Worm (Caenorhabditis elegans) whole organism, young adult: ENCODE results near the gene rab-35.

Experiments
- B0019.2 ChIP-seq: fragments of 200-800 bp; sonication (Bioruptor generic); conservative IDR thresholded peaks from 2 replicates; pipeline ENCODE4 v1.3.6; 2022; ENCODE audit warnings: missing genetic modification reagents, missing genetic modification characterization, missing compliant biosample characterization
- B0035.1 ChIP-seq: sonication (generic microtip); optimal IDR thresholded peaks from 2 replicates; lab custom pipeline; 2016; ENCODE audit warnings: missing genetic modification characterization, mild to moderate bottlenecking, missing compliant biosample characterization, missing genotype, missing genetic modification reagents
- B0261.1 ChIP-seq: sonication (generic microtip); optimal IDR thresholded peaks from 2 replicates; lab custom pipeline; 2016; ENCODE audit warnings: mild to moderate bottlenecking, missing genetic modification characterization, moderate library complexity, missing compliant biosample characterization
- D2030.7 ChIP-seq: fragments of 200-800 bp; sonication (Bioruptor generic); IDR thresholded peaks from 2 replicates; pipeline ENCODE4 v1.3.6; 2022; ENCODE audit warnings: missing genetic modification reagents, missing genetic modification characterization, missing compliant biosample characterization
- F33H1.4 ChIP-seq: fragments of 200-800 bp; sonication (Bioruptor generic); IDR thresholded peaks from 2 replicates; pipeline ENCODE4 v1.3.6; 2022; ENCODE audit warnings: missing genetic modification reagents, missing genetic modification characterization, missing compliant biosample characterization
- F39B2.1 ChIP-seq: fragments of 200-800 bp; sonication (Bioruptor generic); IDR thresholded peaks from 2 replicates; pipeline ENCODE4 v1.3.6; 2022; ENCODE audit warnings: missing genetic modification reagents, missing genetic modification characterization, missing compliant biosample characterization
- F52B5.7 ChIP-seq: sonication (generic microtip); optimal IDR thresholded peaks from 2 replicates; lab custom pipeline; 2016; ENCODE audit warnings: mild to moderate bottlenecking, missing genetic modification characterization, missing compliant biosample characterization
- K12H6.12 ChIP-seq: fragments of 200-800 bp; sonication (Bioruptor generic); optimal IDR thresholded peaks from 2 replicates; lab custom pipeline; 2018; ENCODE audit warnings: mild to moderate bottlenecking, missing genetic modification characterization, missing compliant biosample characterization
- Y56A3A.18 ChIP-seq: fragments of 200-800 bp; sonication (Bioruptor generic); IDR thresholded peaks from 2 replicates; pipeline ENCODE4 v1.3.6; 2022; ENCODE audit warnings: missing genetic modification reagents, missing genetic modification characterization, missing compliant biosample characterization
- ama-1 ChIP-seq, 3 experiments: fragments of 150-350 bp in 1 of 3; sonication (generic microtip) in 2 of 3; optimal IDR thresholded peaks; 2 replicates each; lab custom pipeline; 2014 to 2018; ENCODE audit warnings: missing biosample characterization in 2 of 3, missing genetic modification characterization in 2 of 3, missing genetic modification reagents in 2 of 3
- aptf-2 ChIP-seq: fragments of 200-800 bp; sonication (Bioruptor generic); conservative IDR thresholded peaks from 2 replicates; pipeline ENCODE4 v1.3.6; 2022; ENCODE audit warnings: missing genetic modification reagents, missing genetic modification characterization, missing compliant biosample characterization
- bed-1 ChIP-seq: fragments of 200-800 bp; sonication (Bioruptor generic); IDR thresholded peaks from 2 replicates; pipeline ENCODE4 v1.3.6; 2022; ENCODE audit warnings: missing genetic modification reagents, missing genetic modification characterization, missing compliant biosample characterization
- cebp-2 ChIP-seq: fragments of 200-800 bp; sonication (Bioruptor generic); IDR thresholded peaks from 2 replicates; pipeline ENCODE4 v1.3.6; 2022; ENCODE audit warnings: missing genetic modification characterization, missing compliant biosample characterization
- ceh-27 ChIP-seq: fragments of 200-800 bp; sonication (Bioruptor generic); optimal IDR thresholded peaks from 2 replicates; lab custom pipeline; 2018; ENCODE audit warnings: mild to moderate bottlenecking, missing genetic modification characterization, moderate library complexity, missing compliant biosample characterization
- ceh-40 ChIP-seq: fragments of 200-800 bp; sonication (Bioruptor generic); IDR thresholded peaks from 2 replicates; pipeline ENCODE4 v1.3.6; 2022; ENCODE audit warnings: missing genetic modification characterization, missing compliant biosample characterization
- ceh-58 ChIP-seq: fragments of 200-800 bp; sonication (Bioruptor generic); IDR thresholded peaks from 2 replicates; pipeline ENCODE4 v1.3.6; 2022; ENCODE audit warnings: missing genetic modification characterization, missing compliant biosample characterization
- ceh-91 ChIP-seq: fragments of 200-800 bp; sonication (Bioruptor generic); IDR thresholded peaks from 2 replicates; pipeline ENCODE4 v1.3.6; 2022; ENCODE audit warnings: missing genetic modification reagents, missing genetic modification characterization, missing compliant biosample characterization
- die-1 ChIP-seq: sonication (generic microtip); optimal IDR thresholded peaks from 2 replicates; lab custom pipeline; 2016; ENCODE audit warnings: missing genotype, mild to moderate bottlenecking, missing genetic modification characterization, missing compliant biosample characterization
- dox-1 ChIP-seq: fragments of 200-800 bp; sonication (Bioruptor generic); IDR thresholded peaks from 2 replicates; pipeline ENCODE4 v1.3.6; 2022; ENCODE audit warnings: missing genetic modification reagents, missing genetic modification characterization, missing compliant biosample characterization
- efl-1 ChIP-seq: fragments of 150-350 bp; optimal IDR thresholded peaks from 2 replicates; lab custom pipeline; 2014; ENCODE audit warnings: missing biosample characterization, missing genetic modification reagents, missing genetic modification characterization
- ekl-4 ChIP-seq: fragments of 200-800 bp; sonication (Bioruptor generic); IDR thresholded peaks from 2 replicates; pipeline ENCODE4 v1.3.6; 2022; ENCODE audit warnings: missing genetic modification reagents, missing genetic modification characterization, missing compliant biosample characterization
- him-1 ChIP-seq: sonication (generic microtip); optimal IDR thresholded peaks from 2 replicates; lab custom pipeline; 2016; ENCODE audit warnings: missing genotype, missing genetic modification reagents, missing genetic modification characterization, missing compliant biosample characterization
- hmg-1.2 ChIP-seq: fragments of 200-800 bp; sonication (Bioruptor generic); IDR thresholded peaks from 2 replicates; pipeline ENCODE4 v1.3.6; 2022; ENCODE audit warnings: missing genetic modification reagents, missing genetic modification characterization, missing compliant biosample characterization
- let-607 ChIP-seq, 2 experiments: fragments of 200-800 bp in 1 of 2; sonication (Bioruptor generic) in 1 of 2; sonication (generic microtip) in 1 of 2; optimal IDR thresholded peaks; 2 replicates each; lab custom pipeline; 2016 to 2018; ENCODE audit warnings: mild to moderate bottlenecking in 2 of 2, missing compliant biosample characterization in 2 of 2, missing genetic modification characterization in 2 of 2, moderate library complexity in 2 of 2, missing genotype in 1 of 2
- lin-35 ChIP-seq, 3 experiments: fragments of 150-350 bp in 2 of 3; sonication (generic microtip) in 1 of 3; optimal IDR thresholded peaks; 2 replicates each; lab custom pipeline; 2014 to 2018; ENCODE audit warnings: missing biosample characterization in 3 of 3, missing genetic modification characterization in 3 of 3, missing genetic modification reagents in 3 of 3
- lin-54 ChIP-seq: fragments of 200-800 bp; sonication (Bioruptor generic); optimal IDR thresholded peaks from 2 replicates; lab custom pipeline; 2018; ENCODE audit warnings: mild to moderate bottlenecking, missing genetic modification characterization, missing compliant biosample characterization
- lsl-1 ChIP-seq: fragments of 200-800 bp; sonication (Bioruptor generic); optimal IDR thresholded peaks from 2 replicates; lab custom pipeline; 2018; ENCODE audit warnings: mild to moderate bottlenecking, missing genetic modification characterization, moderate library complexity, missing compliant biosample characterization
- madf-10 ChIP-seq: sonication (generic microtip); optimal IDR thresholded peaks from 2 replicates; lab custom pipeline; 2016; ENCODE audit warnings: mild to moderate bottlenecking, missing genetic modification characterization, missing compliant biosample characterization
- madf-6 ChIP-seq: fragments of 200-800 bp; sonication (Bioruptor generic); IDR thresholded peaks from 2 replicates; pipeline ENCODE4 v1.3.6; 2022; ENCODE audit warnings: missing genetic modification reagents, missing genetic modification characterization, missing compliant biosample characterization
- madf-8 ChIP-seq: fragments of 200-800 bp; sonication (Bioruptor generic); conservative IDR thresholded peaks from 2 replicates; pipeline ENCODE4 v1.3.6; 2022; ENCODE audit warnings: missing genetic modification reagents, missing genetic modification characterization, missing compliant biosample characterization
- nfya-1 ChIP-seq: sonication (generic microtip); optimal IDR thresholded peaks from 2 replicates; lab custom pipeline; 2017; ENCODE audit warnings: antibody characterized with exemption, missing compliant biosample characterization, missing genetic modification characterization, borderline replicate concordance; ENCODE audit not compliant: insufficient read depth
- nfyb-1 ChIP-seq: fragments of 200-800 bp; sonication (Bioruptor generic); IDR thresholded peaks from 2 replicates; pipeline ENCODE4 v1.3.6; 2022; ENCODE audit warnings: missing genetic modification reagents, missing genetic modification characterization, missing compliant biosample characterization
- nhr-80 ChIP-seq: sonication (generic microtip); optimal IDR thresholded peaks from 2 replicates; lab custom pipeline; 2016; ENCODE audit warnings: missing genetic modification characterization, missing compliant biosample characterization
- rec-8 ChIP-seq, 2 experiments: sonication (generic microtip); optimal IDR thresholded peaks; 2 replicates each; lab custom pipeline; 2016; ENCODE audit warnings: mild to moderate bottlenecking in 2 of 2, missing genetic modification characterization in 2 of 2, missing genetic modification reagents in 2 of 2, missing genotype in 2 of 2, missing biosample characterization in 1 of 2, missing compliant biosample characterization in 1 of 2, moderate library complexity in 1 of 2
- snpc-1.1 ChIP-seq: sonication (generic microtip); optimal IDR thresholded peaks from 2 replicates; lab custom pipeline; 2017; ENCODE audit warnings: missing genetic modification characterization, mild to moderate bottlenecking, missing compliant biosample characterization, antibody characterized with exemption, moderate library complexity, missing genotype, missing genetic modification reagents; ENCODE audit not compliant: insufficient read depth
- snpc-1.3 ChIP-seq: sonication (generic microtip); optimal IDR thresholded peaks from 2 replicates; lab custom pipeline; 2017; ENCODE audit warnings: missing genetic modification characterization, mild to moderate bottlenecking, missing compliant biosample characterization, antibody characterized with exemption, moderate library complexity, missing genotype, missing genetic modification reagents; ENCODE audit not compliant: insufficient read depth
- tbp1 ChIP-seq: fragments of 200-800 bp; sonication (Bioruptor generic); optimal IDR thresholded peaks from 2 replicates; lab custom pipeline; 2018; ENCODE audit warnings: mild to moderate bottlenecking, missing genetic modification characterization, missing compliant biosample characterization
- xnd-1 ChIP-seq: sonication (generic microtip); optimal IDR thresholded peaks from 2 replicates; lab custom pipeline; 2016; ENCODE audit warnings: missing genotype, missing genetic modification reagents, missing genetic modification characterization, missing compliant biosample characterization
- zfh-2 ChIP-seq: fragments of 200-800 bp; sonication (Bioruptor generic); conservative IDR thresholded peaks from 2 replicates; pipeline ENCODE4 v1.3.6; 2022; ENCODE audit warnings: missing genetic modification reagents, missing genetic modification characterization, missing compliant biosample characterization
- ztf-28 ChIP-seq: fragments of 200-800 bp; sonication (Bioruptor generic); IDR thresholded peaks from 2 replicates; pipeline ENCODE4 v1.3.6; 2022; ENCODE audit warnings: missing genetic modification reagents, missing genetic modification characterization, missing compliant biosample characterization

rab-35 gene

ce11 chrIII:11352840-11353239 lies 41.5 kb upstream of the rab-35 start (continued):
- TF ChIP-seq ztf-28 (GFP tag; lab: Robert Waterston, UW) (0 out of 2 replicates have a peak, but pooled peaks have one; percentile 49), B0261.1 (tag; lab: Kevin White, UChicago) (peak; percentile 73), D2030.7 (GFP tag; lab: Robert Waterston, UW) (peak; percentile 73), tbp1 (GFP tag; lab: Kevin White, UChicago) (peak; percentile 90), ceh-40 (0 out of 2 replicates have a peak, but pooled peaks have one; percentile 52), ama-1 (optimal IDR thresholded peaks at IDR 0.05; lab: Kevin White, UChicago) (no peak), ama-1 (GFP tag; optimal IDR thresholded peaks at IDR 0.05; lab: Kevin White, UChicago) (peak in 1 of 2 experiments; percentile 51), nfya-1 (tag; lab: Kevin White, UChicago) (no peak), ceh-91 (GFP tag; lab: Robert Waterston, UW) (no peak)
- TF ChIP-seq, all 124 proteins: peak for 30

ce11 chrIII:11350107-11350826 lies 38.9 kb upstream of the rab-35 start:
- TF ChIP-seq die-1 (tag; lab: Kevin White, UChicago) (no peak), ceh-58 (GFP tag; lab: Robert Waterston, UW) (no peak), hmg-1.2 (no peak), Y56A3A.18 (no peak)

- TF ChIP-seq madf-8 (GFP tag; lab: Robert Waterston, UW) (no peak), zfh-2 (GFP tag; lab: Robert Waterston, UW) (0 out of 2 replicates have a peak, but pooled peaks have one; percentile 21), madf-10 (tag; lab: Kevin White, UChicago) (no peak), madf-6 (GFP tag; lab: Robert Waterston, UW) (no peak)
Measured at ce11 chrIII:11346383-11346782, 35.0 kb upstream of the rab-35 start, which contains the start of gene T28D6.7. TSS of gene T28D6.7 (minus strand) at chrIII:11346483.

- peak; percentile 56 for TF ChIP-seq snpc-1.3 (tag; lab: Kevin White, UChicago)
- TF ChIP-seq aptf-2 (GFP tag; lab: Robert Waterston, UW) = no peak
- peak; percentile 62 for TF ChIP-seq lin-54 (GFP tag; lab: Kevin White, UChicago)
- TF ChIP-seq cebp-2 (GFP tag; lab: Robert Waterston, UW) = no peak
- peak; percentile 49; the same call in 1 of the 2 replicates for TF ChIP-seq ekl-4
- no peak for TF ChIP-seq let-607 (tag; optimal IDR thresholded peaks at IDR 0.05; lab: Kevin White, UChicago)
- TF ChIP-seq bed-1 = no peak
- TF ChIP-seq nhr-80 (tag; lab: Kevin White, UChicago) = no peak
- TF ChIP-seq B0019.2 (GFP tag; lab: Robert Waterston, UW) = no peak
- peak; percentile 95 for TF ChIP-seq F33H1.4 (GFP tag; lab: Robert Waterston, UW)
- peak; percentile 59 for TF ChIP-seq snpc-1.1
- TF ChIP-seq ztf-28 (GFP tag; lab: Robert Waterston, UW) = no peak
- no peak for TF ChIP-seq F52B5.7 (tag; lab: Kevin White, UChicago)
- TF ChIP-seq nfyb-1 (GFP tag; lab: Robert Waterston, UW) = no peak
- no peak for TF ChIP-seq B0035.1 (tag; lab: Kevin White, UChicago)
- TF ChIP-seq tbp1 (GFP tag; lab: Kevin White, UChicago) = peak; percentile 31
- TF ChIP-seq efl-1 = peak; percentile 44
- peak; percentile 17 for TF ChIP-seq him-1 (tag; lab: Kevin White, UChicago)
- no peak for TF ChIP-seq K12H6.12 (tag; lab: Kevin White, UChicago)
- peak; percentile 97 for TF ChIP-seq lsl-1
- peak; percentile 50; the same call in 1 of the 2 replicates for TF ChIP-seq dox-1 (GFP tag; lab: Robert Waterston, UW)
- TF ChIP-seq F39B2.1 (GFP tag; lab: Robert Waterston, UW) = no peak
- TF ChIP-seq xnd-1 (tag; lab: Kevin White, UChicago) = peak; percentile 91
- peak; percentile 64 for TF ChIP-seq ceh-91 (GFP tag; lab: Robert Waterston, UW)
- TF ChIP-seq madf-6 (GFP tag; lab: Robert Waterston, UW) = peak; percentile 93
- peak; percentile 70 for TF ChIP-seq D2030.7 (GFP tag; lab: Robert Waterston, UW)
- no peak for TF ChIP-seq lin-35 (GFP tag; optimal IDR thresholded peaks at IDR 0.05; lab: Kevin White, UChicago)
- TF ChIP-seq ceh-27 (GFP tag; lab: Kevin White, UChicago) = no peak
- TF ChIP-seq rec-8 (tag; optimal IDR thresholded peaks at IDR 0.05; lab: Kevin White, UChicago) = no peak
Measured at ce11 chrIII:11344125-11344524, 32.8 kb upstream of the rab-35 start.
